Fruit fly (Drosophila melanogaster): ENCODE measurements around the gene CalpC.
A peak's percentile ranks its signal among the peaks of the same experiment; 100 is the strongest.

Gene CalpC

dm6 chrX:16288492-16288964 is 37.0 kb upstream of the CalpC start, which contains the start of the genes CG32576 and caz (continued):
- TF ChIP-seq Ets97D (GFP tag; optimal IDR thresholded peaks at IDR 0.05) (peak; percentile 29), CG8290 (GFP tag; optimal IDR thresholded peaks at IDR 0.05) (no peak), CG8290 (tag; optimal IDR thresholded peaks at IDR 0.05) (peak in 1 of 2 experiments; percentile 33), bbx (GFP tag; IDR thresholded peaks at IDR 0.05; ENCODE audit: partially characterized antibody) (0 out of 2 replicates have a peak, but pooled peaks have one; percentile 47), nmo (GFP tag; optimal IDR thresholded peaks at IDR 0.05) (peak; percentile 57), Chrac-16 (GFP tag; optimal IDR thresholded peaks at IDR 0.05) (peak; percentile 7), CG11093 (GFP tag; IDR thresholded peaks at IDR 0.05) (no peak), Nf-YC (tag; optimal IDR thresholded peaks at IDR 0.05) (peak; percentile 56), gcm2 (GFP tag; optimal IDR thresholded peaks at IDR 0.05) (no peak), CG6791 (GFP tag; IDR thresholded peaks at IDR 0.05; ENCODE audit: partially characterized antibody) (no peak), az2 (GFP tag; optimal IDR thresholded peaks at IDR 0.05) (peak; percentile 29), CG13296 (GFP tag; optimal IDR thresholded peaks at IDR 0.05) (no peak), wek (GFP tag; optimal IDR thresholded peaks at IDR 0.05) (no peak), grn (GFP tag; optimal IDR thresholded peaks at IDR 0.05) (no peak), pan (optimal IDR thresholded peaks at IDR 0.05) (no peak), pan (GFP tag; optimal IDR thresholded peaks at IDR 0.05 in 1 of 2, IDR thresholded peaks at IDR 0.05 in 1 of 2) (no peak), CG8944 (GFP tag; optimal IDR thresholded peaks at IDR 0.05) (no peak), MTF-1 (GFP tag; optimal IDR thresholded peaks at IDR 0.05; ENCODE audit: borderline replicate concordance) (no peak), usp (GFP tag; optimal IDR thresholded peaks at IDR 0.05) (no peak), dimm (GFP tag; IDR thresholded peaks at IDR 0.05) (no peak), CG9609 (GFP tag; optimal IDR thresholded peaks at IDR 0.05) (no peak), Hr51 (GFP tag; optimal IDR thresholded peaks at IDR 0.05) (peak in 1 of 2 experiments; percentile 19), Jarid2 (GFP tag; optimal IDR thresholded peaks at IDR 0.05) (no peak), Hr78 (GFP tag; optimal IDR thresholded peaks at IDR 0.05) (no peak), CG31365 (tag; optimal IDR thresholded peaks at IDR 0.05) (no peak), CG17612 (GFP tag; IDR thresholded peaks at IDR 0.05) (no peak), CG32532 (GFP tag; IDR thresholded peaks at IDR 0.05) (peak; percentile 18; the same call in 1 of the 2 replicates), CG17361 (GFP tag; IDR thresholded peaks at IDR 0.05) (peak; percentile 70; the same call in 2 of the 3 replicates), Lhr (GFP tag; optimal IDR thresholded peaks at IDR 0.05) (peak; percentile 9), sens-2 (GFP tag; IDR thresholded peaks at IDR 0.05) (no peak), CG15269 (tag; optimal IDR thresholded peaks at IDR 0.05) (peak; percentile 22), chn (GFP tag; optimal IDR thresholded peaks at IDR 0.05) (no peak), ham (GFP tag; IDR thresholded peaks at IDR 0.05) (no peak), Hr39 (optimal IDR thresholded peaks at IDR 0.05) (no peak), CG1602 (GFP tag; optimal IDR thresholded peaks at IDR 0.05) (no peak), CG17829 (tag; optimal IDR thresholded peaks at IDR 0.05) (peak; percentile 53), Trl (optimal IDR thresholded peaks at IDR 0.05) (no peak), Trl (GFP tag; optimal IDR thresholded peaks at IDR 0.05) (peak; percentile 14), CG3847 (GFP tag; IDR thresholded peaks at IDR 0.05) (peak; percentile 60), abd-A (tag; optimal IDR thresholded peaks at IDR 0.05) (no peak), CG7786 (GFP tag; optimal IDR thresholded peaks at IDR 0.05) (no peak), salm (tag; optimal IDR thresholded peaks at IDR 0.05) (no peak), Hand (GFP tag; optimal IDR thresholded peaks at IDR 0.05) (no peak), CG30020 (tag; optimal IDR thresholded peaks at IDR 0.05) (peak; percentile 94), Sry-β (GFP tag; optimal IDR thresholded peaks at IDR 0.05) (no peak), knrl (GFP tag; IDR thresholded peaks at IDR 0.05; ENCODE audit: partially characterized antibody) (peak; percentile 79), tap (tag; optimal IDR thresholded peaks at IDR 0.05) (no peak), CG3281 (GFP tag; optimal IDR thresholded peaks at IDR 0.05) (no peak), Rx (GFP tag; IDR thresholded peaks at IDR 0.05) (no peak), CG7357 (GFP tag; IDR thresholded peaks at IDR 0.05) (no peak), CG12219 (GFP tag; optimal IDR thresholded peaks at IDR 0.05) (no peak), CG10959 (GFP tag; IDR thresholded peaks at IDR 0.05) (no peak)
